Fruit fly (Drosophila melanogaster): ENCODE measurements around the gene mtgo.

The mtgo gene

dm6 chr2L:16597798-16598737, 53.3 kb downstream of the mtgo start (continued):
- TF ChIP-seq sisA (GFP tag; IDR thresholded peaks at IDR 0.05) (peak; percentile 50; the same call in 1 of the 2 replicates), ase (GFP tag; IDR thresholded peaks at IDR 0.05) (no peak), wek (GFP tag; optimal IDR thresholded peaks at IDR 0.05) (no peak), corto (GFP tag; optimal IDR thresholded peaks at IDR 0.05) (peak; percentile 46), Blimp-1 (GFP tag; optimal IDR thresholded peaks at IDR 0.05) (peak; percentile 77), Atf6 (GFP tag; IDR thresholded peaks at IDR 0.05) (no peak), trh (GFP tag; optimal IDR thresholded peaks at IDR 0.05) (no peak), maf-S (GFP tag; optimal IDR thresholded peaks at IDR 0.05) (peak; percentile 12), tup (GFP tag; optimal IDR thresholded peaks at IDR 0.05) (peak; percentile 2), cad (GFP tag; optimal IDR thresholded peaks at IDR 0.05) (no peak), toy (GFP tag; IDR thresholded peaks at IDR 0.05) (no peak), E2f1 (GFP tag; IDR thresholded peaks at IDR 0.05) (no peak), fd96Cb (tag; optimal IDR thresholded peaks at IDR 0.05) (peak; percentile 51), MTF-1 (GFP tag; optimal IDR thresholded peaks at IDR 0.05; ENCODE audit: borderline replicate concordance) (no peak), CG31365 (tag; optimal IDR thresholded peaks at IDR 0.05) (no peak), CG17912 (GFP tag; optimal IDR thresholded peaks at IDR 0.05) (no peak), dmrt99B (tag; optimal IDR thresholded peaks at IDR 0.05) (peak; percentile 53), Trl (optimal IDR thresholded peaks at IDR 0.05) (no peak), Trl (GFP tag; optimal IDR thresholded peaks at IDR 0.05) (no peak), CG3995 (GFP tag; optimal IDR thresholded peaks at IDR 0.05) (no peak), Sry-δ (GFP tag; optimal IDR thresholded peaks at IDR 0.05) (peak; percentile 7), nerfin-1 (tag; optimal IDR thresholded peaks at IDR 0.05) (peak; percentile 29), MESR4 (GFP tag; optimal IDR thresholded peaks at IDR 0.05) (no peak), CG12942 (GFP tag; optimal IDR thresholded peaks at IDR 0.05) (no peak), disco-r (GFP tag; optimal IDR thresholded peaks at IDR 0.05) (no peak), CG10543 (GFP tag; optimal IDR thresholded peaks at IDR 0.05) (no peak), CG17359 (tag; optimal IDR thresholded peaks at IDR 0.05) (peak; percentile 39), CG9437 (GFP tag; optimal IDR thresholded peaks at IDR 0.05) (peak; percentile 8), dysf (GFP tag; IDR thresholded peaks at IDR 0.05) (no peak; the same call in 2 of the 3 replicates), Camta (GFP tag; optimal IDR thresholded peaks at IDR 0.05) (peak; percentile 28), D19A (tag; optimal IDR thresholded peaks at IDR 0.05) (peak; percentile 53), CG9727 (GFP tag; optimal IDR thresholded peaks at IDR 0.05) (peak; percentile 28), CG10431 (GFP tag; optimal IDR thresholded peaks at IDR 0.05) (peak; percentile 73), NK7.1 (GFP tag; optimal IDR thresholded peaks at IDR 0.05) (no peak), Taf1 (GFP tag; IDR thresholded peaks at IDR 0.05) (no peak), Poxn (GFP tag; IDR thresholded peaks at IDR 0.05) (no peak), ken (GFP tag; IDR thresholded peaks at IDR 0.05) (no peak), NC2β (GFP tag; optimal IDR thresholded peaks at IDR 0.05) (peak; percentile 66), grn (GFP tag; optimal IDR thresholded peaks at IDR 0.05) (no peak), hbn (GFP tag; IDR thresholded peaks at IDR 0.05; ENCODE audit: partially characterized antibody) (no peak), Dip2 (GFP tag; IDR thresholded peaks at IDR 0.05) (no peak), Nf-YA (GFP tag; IDR thresholded peaks at IDR 0.05) (no peak), so (GFP tag; IDR thresholded peaks at IDR 0.05) (no peak), CG14014 (GFP tag; IDR thresholded peaks at IDR 0.05) (peak; percentile 40; the same call in 1 of the 2 replicates), CG12155 (GFP tag; optimal IDR thresholded peaks at IDR 0.05) (peak; percentile 8), CG8924 (tag; optimal IDR thresholded peaks at IDR 0.05) (peak; percentile 64), CG9817 (tag; optimal IDR thresholded peaks at IDR 0.05) (peak; percentile 15), HLH54F (GFP tag; optimal IDR thresholded peaks at IDR 0.05) (no peak), BEAF-32 (GFP tag; optimal IDR thresholded peaks at IDR 0.05) (no peak)

Measured in whole organism, embryonic.